Worm (Caenorhabditis elegans) whole organism, L3 larva: ENCODE data around the gene clec-162.

Experiments
- jun-1 ChIP-seq: fragments of 150-350 bp; optimal IDR thresholded peaks from 2 replicates; lab custom pipeline; 2014; ENCODE audit warnings: missing biosample characterization, missing genetic modification reagents, missing genetic modification characterization
- nhr-28 ChIP-seq: fragments of 150-350 bp; optimal IDR thresholded peaks from 2 replicates; lab custom pipeline; 2014; ENCODE audit warnings: missing biosample characterization, missing genetic modification characterization
- unc-62 ChIP-seq: fragments of 150-350 bp; sonication (generic microtip); optimal IDR thresholded peaks from 4 replicates; lab custom pipeline; 2014; ENCODE audit warnings: missing biosample characterization, missing genetic modification reagents, missing genetic modification characterization

DNA sequence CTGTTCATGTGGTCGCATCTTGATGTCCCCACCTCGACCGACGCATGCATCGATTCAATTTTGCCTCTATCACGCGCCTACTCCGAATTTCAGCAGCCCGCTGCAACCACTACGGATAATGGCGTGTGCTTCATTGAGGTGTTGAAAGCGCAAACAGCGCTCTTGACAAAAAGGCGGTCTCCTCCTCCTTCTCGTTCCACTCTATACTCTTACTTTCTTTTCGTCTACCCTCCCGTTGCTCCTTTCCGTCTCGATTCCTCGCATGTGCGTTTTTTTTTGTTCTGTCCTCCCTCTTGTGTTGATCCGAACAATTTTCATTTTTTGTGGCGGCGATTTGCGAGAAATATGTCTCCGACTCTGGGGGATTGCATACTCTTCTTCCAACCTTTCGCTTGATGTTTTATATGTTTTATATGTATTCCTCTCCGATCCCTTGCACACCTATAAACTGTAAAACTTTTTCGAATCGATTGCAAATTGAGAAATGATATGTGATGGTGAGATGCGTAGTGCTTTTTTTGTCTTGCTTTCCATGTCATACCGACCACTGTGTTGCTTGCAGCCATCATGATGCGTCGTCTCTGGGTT, 22.3 kb downstream of the clec-162 start:
- TF ChIP-seq jun-1 (no peak), unc-62 (GFP tag; lab: Kevin White, UChicago) (peak; percentile 6), nhr-28 (tag; lab: Kevin White, UChicago) (no peak)
